Fruit fly (Drosophila melanogaster): ENCODE measurements around the gene Rad1.
A peak's percentile ranks its signal among the peaks of the same experiment; 100 is the strongest.

Rad1 gene

DNA sequence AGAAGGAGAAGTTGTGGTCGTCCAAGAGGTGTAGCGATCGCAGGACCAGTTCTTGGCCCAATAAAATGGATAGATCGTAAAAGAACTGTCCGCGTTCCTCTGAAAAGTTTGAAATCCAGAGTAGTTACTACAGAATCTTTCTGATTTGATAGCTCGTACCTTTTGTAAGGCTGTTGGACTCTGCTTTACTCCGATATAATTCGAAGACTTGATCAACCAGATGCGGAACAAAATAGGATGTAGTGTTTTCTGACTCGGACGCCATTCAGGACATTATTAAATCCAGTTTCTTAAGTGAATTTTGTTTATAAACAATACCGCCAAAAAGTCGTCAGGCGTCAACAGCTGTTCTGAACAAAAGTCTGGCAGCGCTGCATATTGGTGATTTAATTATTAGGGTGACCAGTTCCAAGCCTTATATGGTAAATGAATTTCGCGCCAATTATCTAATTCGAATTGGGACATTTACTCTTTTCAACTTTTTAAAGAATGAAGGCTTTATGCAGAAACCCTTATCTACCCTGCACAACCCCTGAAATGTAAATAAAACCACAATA, at the start of gene Rad1, which contains the start of gene Sws1:
Rad1 (minus strand) TSS at position 336 of the 557 bp plus-strand sequence.
Sws1 (minus strand) TSS at position 336 of the 557 bp plus-strand sequence.
- TF ChIP-seq CG8478 (optimal IDR thresholded peaks at IDR 0.05) (no peak), CTCF (optimal IDR thresholded peaks at IDR 0.05) (no peak)

DNA sequence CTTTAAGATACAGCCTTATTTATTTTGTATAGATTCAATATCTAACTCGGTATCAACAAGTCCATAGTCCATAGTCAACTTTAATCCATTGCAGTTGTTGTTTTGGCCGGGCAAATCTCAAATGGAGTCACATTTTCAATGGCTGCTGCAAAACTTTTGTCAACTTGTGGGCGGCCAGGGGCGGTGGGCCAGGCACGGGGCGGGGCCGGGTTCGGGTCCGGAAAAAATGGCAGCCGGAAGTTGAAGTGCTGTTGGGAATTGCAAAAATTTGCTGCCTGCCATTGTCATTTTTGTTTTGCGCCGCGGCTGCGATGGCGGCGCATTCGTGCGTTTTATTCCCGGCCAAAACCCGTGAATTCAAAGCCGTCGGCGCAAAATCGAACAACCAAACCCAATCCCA, 49.1 kb upstream of the Rad1 start:
- no peak for TF ChIP-seq CG8478 (optimal IDR thresholded peaks at IDR 0.05)

DNA sequence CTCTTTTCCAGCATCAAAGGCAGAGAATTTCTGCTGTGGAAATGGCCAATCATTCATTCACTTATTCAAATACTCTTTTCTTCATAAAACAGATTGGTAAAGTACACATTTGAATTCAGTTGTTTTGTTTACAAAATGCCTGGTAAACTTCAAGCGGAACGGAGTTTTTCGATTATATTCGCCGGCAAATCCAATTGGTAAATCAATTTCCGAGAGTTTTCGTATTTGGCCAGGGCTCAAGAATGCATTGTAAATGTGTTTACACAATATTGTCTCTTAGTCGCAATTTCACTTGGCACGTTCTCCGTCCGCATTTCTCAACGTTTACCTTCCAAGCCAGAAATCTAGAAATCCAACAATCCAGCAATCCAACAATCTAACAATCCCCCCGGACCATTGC, 45.0 kb upstream of the Rad1 start, which contains the start of gene CG43403:
CG43403 (plus strand) TSS at position 301 of the 400 bp plus-strand sequence.
- TF ChIP-seq CTCF (optimal IDR thresholded peaks at IDR 0.05): no peak
- no peak for TF ChIP-seq CG8478 (optimal IDR thresholded peaks at IDR 0.05)

DNA sequence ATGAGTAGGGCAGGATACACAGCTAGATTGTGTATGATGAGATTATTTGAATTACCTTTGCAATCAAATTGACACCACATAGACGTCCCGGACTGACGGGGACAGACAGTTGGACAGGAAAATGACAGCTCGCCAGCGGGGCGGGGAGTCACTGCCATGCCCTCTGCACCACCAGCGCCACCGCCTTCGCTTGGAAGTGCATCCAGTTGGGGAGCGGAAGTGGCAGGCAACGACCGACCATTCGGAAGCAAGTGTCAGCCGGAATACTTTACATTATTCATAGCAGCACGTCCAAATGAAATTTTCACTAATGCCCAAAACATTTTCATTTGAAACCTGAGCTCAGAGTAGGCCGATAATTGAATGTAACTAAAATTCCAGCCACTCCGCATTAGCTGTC, 34.8 kb upstream of the Rad1 start, which contains the start of gene CG15395:
CG15395 (plus strand) TSS at position 301 of the 400 bp plus-strand sequence.
- no peak for TF ChIP-seq CTCF (optimal IDR thresholded peaks at IDR 0.05)
- TF ChIP-seq CG8478 (optimal IDR thresholded peaks at IDR 0.05): no peak

DNA sequence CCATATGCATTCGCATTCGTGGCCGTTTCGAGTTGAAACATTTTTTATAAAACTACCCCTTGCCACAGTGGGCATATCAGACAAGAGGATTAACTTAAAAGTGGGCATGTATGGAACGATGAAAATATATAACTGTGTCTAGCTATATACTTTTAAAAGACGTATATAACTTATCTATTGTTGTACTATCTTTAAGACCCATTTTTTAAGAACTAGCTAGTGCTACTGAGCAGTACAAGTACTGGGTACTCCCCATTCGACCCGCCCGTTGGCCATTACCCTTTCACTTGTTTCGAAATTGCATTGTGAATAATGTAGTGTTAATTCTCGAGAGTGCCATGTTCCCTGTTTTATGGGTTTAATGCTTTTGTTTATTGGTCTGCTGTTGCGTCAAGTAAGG, 31.9 kb upstream of the Rad1 start:
- TF ChIP-seq CTCF (optimal IDR thresholded peaks at IDR 0.05) (no peak), CG8478 (optimal IDR thresholded peaks at IDR 0.05) (no peak)

DNA sequence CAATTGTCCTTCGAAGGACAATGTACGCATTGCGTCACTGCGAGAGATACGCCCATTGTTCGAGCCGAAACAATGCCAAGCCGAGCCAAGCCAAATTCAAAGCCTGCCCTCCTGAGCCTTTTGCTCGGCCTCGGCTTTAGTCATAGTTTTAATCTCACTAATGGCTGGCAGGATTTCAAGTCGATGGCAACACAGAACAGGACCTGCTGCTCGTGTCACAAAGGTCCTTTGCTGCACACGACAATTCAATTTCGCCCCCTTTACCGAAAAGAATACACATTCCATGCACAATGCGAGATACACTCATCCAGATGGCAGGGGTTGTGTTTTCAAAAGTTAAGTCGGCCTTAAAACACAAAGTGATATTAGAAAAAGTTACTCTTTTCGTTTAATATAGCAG, 16.7 kb upstream of the Rad1 start, which contains the start of gene CG15394:
CG15394 (plus strand) TSS at position 301 of the 400 bp plus-strand sequence.
- no peak for TF ChIP-seq CTCF (optimal IDR thresholded peaks at IDR 0.05)
- no peak for TF ChIP-seq CG8478 (optimal IDR thresholded peaks at IDR 0.05)

DNA sequence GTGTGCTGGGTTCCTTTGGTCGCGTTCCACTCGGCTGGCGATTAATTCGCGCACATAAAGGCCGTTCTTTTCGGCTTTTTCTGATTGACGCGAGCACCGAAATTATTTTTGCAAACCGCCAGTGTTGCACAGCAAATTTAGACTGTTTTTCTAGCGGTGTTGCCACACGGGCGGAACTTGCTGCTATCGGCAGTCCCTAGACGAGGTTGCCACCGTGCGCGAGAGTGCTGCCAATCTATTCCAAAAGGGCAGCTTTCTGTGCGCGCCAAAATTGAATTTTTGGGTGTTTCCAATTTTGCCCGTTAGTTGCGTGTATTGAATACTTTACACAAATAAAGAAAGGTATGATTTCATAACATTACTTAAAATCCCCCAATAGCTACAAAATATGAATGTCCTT, 10.4 kb upstream of the Rad1 start, which contains the start of gene Drp1:
Drp1 (minus strand) TSS at position 146 of the 400 bp plus-strand sequence.
- TF ChIP-seq CG8478 (optimal IDR thresholded peaks at IDR 0.05) (no peak), CTCF (optimal IDR thresholded peaks at IDR 0.05) (peak; percentile 85 to 86)

DNA sequence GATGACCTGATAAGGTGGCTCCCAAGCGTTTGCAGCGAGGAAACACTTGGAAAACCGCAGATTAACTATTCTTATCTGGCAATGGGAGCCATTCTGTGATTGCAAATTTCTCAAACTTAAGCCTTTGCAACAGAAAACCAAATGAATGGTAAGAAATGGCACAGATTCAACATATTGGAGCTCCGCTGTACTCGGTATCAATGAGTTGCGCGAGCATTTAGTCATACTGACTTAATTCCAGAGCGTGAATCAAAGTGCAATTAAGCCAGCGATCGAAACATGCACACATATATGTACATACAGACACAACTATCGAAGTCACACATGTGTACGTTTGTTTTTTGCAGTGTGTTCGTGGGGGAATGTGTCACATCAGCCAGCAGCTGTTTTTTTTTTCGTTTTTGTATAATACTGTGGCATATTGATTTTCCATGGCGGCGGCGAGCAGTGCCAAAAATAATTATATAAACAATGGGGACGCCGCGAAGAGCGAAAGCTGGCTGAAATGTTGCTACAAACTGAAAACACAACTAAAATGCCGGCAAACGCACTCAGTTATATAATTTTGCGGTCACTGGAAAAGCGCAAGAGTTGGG, 9.7 kb upstream of the Rad1 start:
- TF ChIP-seq CTCF (optimal IDR thresholded peaks at IDR 0.05) (no peak), CG8478 (optimal IDR thresholded peaks at IDR 0.05) (no peak)

DNA sequence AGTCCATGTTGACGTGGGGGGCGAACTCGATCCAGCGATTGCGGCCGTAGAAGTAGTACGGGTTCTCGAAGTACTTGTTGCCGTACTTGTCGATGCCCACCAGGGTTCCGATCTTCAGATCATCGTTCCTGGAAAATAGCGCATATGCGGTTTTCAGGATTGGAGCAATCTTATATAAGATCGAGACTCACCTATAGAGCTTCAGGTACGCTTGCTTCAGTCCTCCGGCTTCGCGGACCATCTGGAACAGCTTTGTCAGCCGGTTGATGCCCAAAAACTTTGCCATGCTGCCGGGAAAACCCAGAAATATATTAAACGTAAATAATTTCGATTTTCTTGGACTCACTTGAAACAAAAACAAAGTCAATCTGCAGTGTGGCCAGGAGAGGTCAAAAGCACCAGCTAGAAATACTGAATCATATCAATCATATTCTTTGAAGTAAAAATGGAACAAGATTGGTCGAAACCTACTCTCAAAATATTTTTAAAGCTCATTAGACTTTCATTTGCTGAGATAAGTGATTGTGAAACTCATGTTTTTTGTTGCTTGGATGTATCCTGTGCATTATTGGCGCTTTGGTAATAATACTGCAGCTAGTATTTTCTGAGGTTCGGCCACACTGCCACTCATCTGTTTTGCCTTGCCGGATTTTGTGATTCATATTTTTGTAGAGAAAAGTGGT, 5.0 kb upstream of the Rad1 start, which contains the start of the genes ND-B17.2 and Arpc5:
ND-B17.2 (minus strand) TSS at position 504 of the 683 bp plus-strand sequence.
Arpc5 (plus strand) TSS at position 624 of the 683 bp plus-strand sequence.
- no peak for TF ChIP-seq CTCF (optimal IDR thresholded peaks at IDR 0.05)
- TF ChIP-seq CG8478 (optimal IDR thresholded peaks at IDR 0.05): no peak

DNA sequence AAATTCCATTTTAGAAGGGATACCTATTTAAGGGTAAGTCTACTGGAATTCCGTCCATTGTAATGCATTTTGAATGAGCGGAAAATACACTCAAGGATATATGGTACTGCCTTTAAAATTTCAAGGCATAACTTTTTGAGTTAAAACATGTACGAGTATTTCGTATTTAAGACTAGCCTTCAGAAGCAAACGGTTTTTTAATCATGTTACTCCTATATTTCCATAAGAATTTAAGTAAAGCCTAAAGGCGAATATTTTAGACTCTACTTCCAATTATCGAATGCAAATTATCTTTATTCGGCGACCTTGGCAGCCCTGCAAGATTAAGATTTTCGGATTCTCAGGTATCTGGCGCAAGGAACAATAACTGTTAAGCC, 2.5 kb upstream of the Rad1 start, which contains the start of gene Elba2:
Elba2 (plus strand) TSS at position 327 of the 377 bp plus-strand sequence.
- no peak for TF ChIP-seq CTCF (optimal IDR thresholded peaks at IDR 0.05)
- TF ChIP-seq CG8478 (optimal IDR thresholded peaks at IDR 0.05): no peak

DNA sequence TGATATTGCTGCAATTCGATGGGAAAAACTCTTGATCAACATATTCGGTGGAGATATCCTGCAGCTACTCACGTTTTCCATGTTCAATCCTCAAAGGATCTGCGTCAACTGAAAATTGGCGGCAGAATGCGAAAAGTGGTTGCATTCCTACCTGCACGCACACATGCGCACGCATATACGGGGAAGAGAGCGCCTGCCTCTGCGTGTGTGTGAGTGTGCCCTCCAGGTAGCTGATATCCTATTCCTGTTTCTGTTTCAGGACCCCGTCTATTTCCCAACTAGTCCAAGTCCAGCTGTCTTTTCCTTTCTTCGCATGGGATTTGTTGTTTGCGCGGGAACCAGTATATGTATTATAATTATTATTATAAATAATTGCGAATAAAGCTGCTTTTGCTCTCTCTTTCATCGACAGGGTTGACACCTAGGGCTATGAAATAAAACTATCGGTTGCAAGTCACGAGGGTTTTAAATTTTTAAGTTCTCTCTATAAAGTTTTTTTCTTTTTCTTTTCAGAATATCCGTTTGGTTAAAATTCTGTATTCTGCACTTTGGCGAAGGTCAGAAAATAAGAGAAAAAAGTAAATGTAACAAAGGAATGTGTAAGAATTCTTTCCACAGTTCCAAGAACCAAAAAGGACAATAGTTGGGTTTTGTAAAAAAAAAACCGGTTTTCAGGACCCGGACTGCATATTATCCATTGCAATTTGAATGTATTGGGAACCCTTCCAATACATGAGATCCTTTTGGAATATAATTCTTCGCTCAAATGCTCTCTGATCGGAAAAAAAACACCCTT, 1.9 kb upstream of the Rad1 start, which contains the start of gene insv:
insv (minus strand) TSS at position 433 of the 796 bp plus-strand sequence.
- TF ChIP-seq CTCF (optimal IDR thresholded peaks at IDR 0.05) (no peak), CG8478 (optimal IDR thresholded peaks at IDR 0.05) (no peak)

DNA sequence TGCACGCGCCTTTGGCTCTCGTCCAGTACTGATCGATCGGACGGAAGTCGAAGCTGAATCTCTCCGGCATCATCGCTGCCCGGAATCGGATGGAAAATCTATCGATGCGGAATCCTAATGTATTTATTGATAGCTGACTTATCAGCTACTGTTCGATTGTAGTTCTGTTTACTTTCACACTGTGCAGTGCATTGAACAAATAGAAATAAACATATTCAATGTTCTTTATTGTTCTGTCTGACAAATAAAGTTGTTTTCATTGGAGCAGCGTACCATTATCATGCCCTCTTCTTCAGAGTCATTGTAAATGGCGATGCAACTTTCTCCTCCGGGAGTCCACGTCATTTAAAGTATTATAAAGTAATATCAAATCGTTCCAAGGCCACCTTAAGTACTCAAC, 1.9 kb downstream of the Rad1 start, which contains the start of gene Cyp309a2:
Cyp309a2 (minus strand) TSS at position 101 of the 400 bp plus-strand sequence.
- no peak for TF ChIP-seq CG8478 (optimal IDR thresholded peaks at IDR 0.05)
- no peak for TF ChIP-seq CTCF (optimal IDR thresholded peaks at IDR 0.05)

DNA sequence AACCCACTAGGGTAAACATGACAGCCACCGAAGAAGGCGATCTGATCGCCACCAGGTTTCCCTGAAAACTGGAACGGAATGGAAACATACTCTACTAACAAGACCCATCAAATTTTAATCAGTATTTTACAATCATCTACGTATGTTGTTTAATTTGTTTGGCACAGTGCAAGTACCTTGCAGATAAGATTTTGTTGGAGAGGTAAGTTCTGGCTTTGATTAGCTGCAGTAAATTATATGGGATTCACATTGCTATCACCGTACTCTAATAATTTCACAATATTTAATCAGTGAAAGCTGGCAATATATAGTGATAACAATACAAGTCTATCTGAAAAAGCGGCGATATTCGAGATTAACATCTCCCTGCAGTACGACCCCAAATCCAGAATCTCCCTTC, 10.1 kb downstream of the Rad1 start, which contains the start of gene Cyp309a1:
Cyp309a1 (minus strand) TSS at position 73 of the 400 bp plus-strand sequence.
- TF ChIP-seq CG8478 (optimal IDR thresholded peaks at IDR 0.05) (no peak), CTCF (optimal IDR thresholded peaks at IDR 0.05) (no peak)

DNA sequence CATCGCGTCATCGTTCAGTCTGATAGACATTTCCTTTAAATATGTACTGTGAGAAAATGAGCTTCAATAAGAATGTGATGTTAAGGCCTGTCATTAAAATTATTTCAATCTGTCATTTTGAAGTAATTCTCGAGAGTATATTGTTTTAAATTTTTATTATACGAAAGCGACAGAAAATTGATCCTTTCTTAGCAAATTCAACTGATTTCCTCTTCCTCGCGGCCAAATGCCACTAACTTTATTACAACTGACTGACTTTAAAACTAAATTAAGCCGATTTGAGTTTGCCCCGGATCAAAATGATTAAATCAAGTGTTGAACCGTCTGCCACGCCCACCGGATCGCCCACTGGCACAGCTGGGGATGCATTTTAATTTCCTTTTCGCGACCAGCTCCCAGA, 22.1 kb downstream of the Rad1 start, which contains the start of gene CG3515:
CG3515 (minus strand) TSS at position 101 of the 400 bp plus-strand sequence.
- TF ChIP-seq CG8478 (optimal IDR thresholded peaks at IDR 0.05) (no peak), CTCF (optimal IDR thresholded peaks at IDR 0.05) (no peak)
